Fruit fly (Drosophila melanogaster): Measurements from ENCODE around the gene CG15020.
A peak's percentile ranks its signal among the peaks of the same experiment; 100 is the strongest.

Gene CG15020

dm6 chr3L:4413800-4414446 lies 7.5 kb upstream of the CG15020 start (continued):
- TF ChIP-seq HLH4C (GFP tag; IDR thresholded peaks at IDR 0.05; ENCODE audit: partially characterized antibody) (no peak), tna (GFP tag; IDR thresholded peaks at IDR 0.05; ENCODE audit: partially characterized antibody) (no peak; the same call in 1 of the 2 replicates), Doc3 (GFP tag; IDR thresholded peaks at IDR 0.05; ENCODE audit: partially characterized antibody) (no peak), bowl (GFP tag; IDR thresholded peaks at IDR 0.05) (no peak), nerfin-1 (tag; optimal IDR thresholded peaks at IDR 0.05) (no peak), CG4854 (GFP tag; optimal IDR thresholded peaks at IDR 0.05) (no peak), fu2 (GFP tag; optimal IDR thresholded peaks at IDR 0.05) (no peak), mam (GFP tag; optimal IDR thresholded peaks at IDR 0.05) (peak; percentile 14), CG9876 (GFP tag; optimal IDR thresholded peaks at IDR 0.05) (no peak), CG8924 (tag; optimal IDR thresholded peaks at IDR 0.05) (no peak), CG2199 (GFP tag; IDR thresholded peaks at IDR 0.05) (0 out of 3 replicates have a peak, but pooled peaks have one; percentile 29), CG9932 (GFP tag; IDR thresholded peaks at IDR 0.05) (peak; percentile 77), zfh2 (GFP tag; optimal IDR thresholded peaks at IDR 0.05) (no peak), CG14860 (GFP tag; IDR thresholded peaks at IDR 0.05; ENCODE audit: partially characterized antibody) (no peak), nom (GFP tag; optimal IDR thresholded peaks at IDR 0.05) (no peak), CG16813 (GFP tag; IDR thresholded peaks at IDR 0.05; ENCODE audit: partially characterized antibody) (no peak), luna (GFP tag; optimal IDR thresholded peaks at IDR 0.05) (no peak), CG32767 (GFP tag; IDR thresholded peaks at IDR 0.05) (peak; percentile 74), ci (GFP tag; IDR thresholded peaks at IDR 0.05) (peak; percentile 56; the same call in 1 of the 3 replicates), Myb (GFP tag; optimal IDR thresholded peaks at IDR 0.05) (no peak), disco-r (GFP tag; optimal IDR thresholded peaks at IDR 0.05) (no peak), CG18599 (GFP tag; optimal IDR thresholded peaks at IDR 0.05) (no peak), pan (optimal IDR thresholded peaks at IDR 0.05) (no peak), pan (GFP tag; optimal IDR thresholded peaks at IDR 0.05 in 1 of 2, IDR thresholded peaks at IDR 0.05 in 1 of 2) (no peak), Fer2 (tag; optimal IDR thresholded peaks at IDR 0.05) (no peak), twi (tag; optimal IDR thresholded peaks at IDR 0.05) (no peak), jing (GFP tag; optimal IDR thresholded peaks at IDR 0.05) (no peak), Chrac-16 (GFP tag; optimal IDR thresholded peaks at IDR 0.05) (no peak), CG2120 (GFP tag; optimal IDR thresholded peaks at IDR 0.05) (peak; percentile 52), CG15269 (tag; optimal IDR thresholded peaks at IDR 0.05) (peak; percentile 18), dysf (GFP tag; IDR thresholded peaks at IDR 0.05) (no peak), ro (GFP tag; IDR thresholded peaks at IDR 0.05) (no peak), Atf3 (GFP tag; optimal IDR thresholded peaks at IDR 0.05) (no peak), Fer1 (GFP tag; optimal IDR thresholded peaks at IDR 0.05) (peak; percentile 20), vnd (GFP tag; IDR thresholded peaks at IDR 0.05; ENCODE audit: partially characterized antibody) (no peak), hbn (GFP tag; IDR thresholded peaks at IDR 0.05; ENCODE audit: partially characterized antibody) (no peak), Antp (GFP tag; optimal IDR thresholded peaks at IDR 0.05) (no peak), CG14050 (GFP tag; IDR thresholded peaks at IDR 0.05) (no peak), CoRest (tag; optimal IDR thresholded peaks at IDR 0.05) (no peak), CG13624 (GFP tag; optimal IDR thresholded peaks at IDR 0.05) (no peak), CG8944 (GFP tag; optimal IDR thresholded peaks at IDR 0.05) (no peak), stwl (tag; optimal IDR thresholded peaks at IDR 0.05) (no peak), sisA (GFP tag; IDR thresholded peaks at IDR 0.05) (peak; percentile 14; the same call in 1 of the 2 replicates), tin (GFP tag; optimal IDR thresholded peaks at IDR 0.05) (no peak), CG17568 (GFP tag; optimal IDR thresholded peaks at IDR 0.05) (peak; percentile 1), Stat92E (GFP tag; optimal IDR thresholded peaks at IDR 0.05) (no peak), CG31388 (GFP tag; optimal IDR thresholded peaks at IDR 0.05) (no peak), CG1233 (GFP tag; optimal IDR thresholded peaks at IDR 0.05) (no peak), Xrp1 (GFP tag; IDR thresholded peaks at IDR 0.05) (no peak), CG8388 (GFP tag; optimal IDR thresholded peaks at IDR 0.05) (no peak)

Data from whole organism, embryonic.